Worm (Caenorhabditis elegans) whole organism, L2 larva: ENCODE results near the gene acs-5.

ENCODE experiments used
- F13H6.1 ChIP-seq: sonication (generic microtip); optimal IDR thresholded peaks from 2 replicates; lab custom pipeline; 2016; ENCODE audit warnings: missing genetic modification characterization, missing compliant biosample characterization
- R02D3.7 ChIP-seq: fragments of 150-350 bp; optimal IDR thresholded peaks from 2 replicates; lab custom pipeline; 2014; ENCODE audit warnings: missing biosample characterization, missing genetic modification characterization
- ZK546.5 ChIP-seq: sonication (generic microtip); optimal IDR thresholded peaks from 2 replicates; lab custom pipeline; 2017; ENCODE audit warnings: missing biosample characterization, missing genetic modification characterization
- alr-1 ChIP-seq: fragments of 150-350 bp; optimal IDR thresholded peaks from 2 replicates; lab custom pipeline; 2014; ENCODE audit warnings: missing biosample characterization, missing genetic modification characterization
- aly-2 ChIP-seq: fragments of 150-350 bp; optimal IDR thresholded peaks from 2 replicates; lab custom pipeline; 2014; ENCODE audit warnings: missing biosample characterization, missing genetic modification characterization
- ama-1 ChIP-seq: fragments of 150-350 bp; optimal IDR thresholded peaks from 2 replicates; lab custom pipeline; 2018; ENCODE audit warnings: inconsistent platforms
- blmp-1 ChIP-seq: sonication (generic microtip); optimal IDR thresholded peaks from 2 replicates; lab custom pipeline; 2017; ENCODE audit warnings: missing genetic modification characterization, mild to moderate bottlenecking, missing compliant biosample characterization, antibody characterized with exemption, moderate library complexity; ENCODE audit not compliant: insufficient read depth
- ceh-16 ChIP-seq: fragments of 150-350 bp; optimal IDR thresholded peaks from 2 replicates; lab custom pipeline; 2014; ENCODE audit warnings: missing biosample characterization, missing genetic modification characterization
- ceh-82 ChIP-seq: fragments of 150-350 bp; optimal IDR thresholded peaks from 2 replicates; lab custom pipeline; 2014; ENCODE audit warnings: missing biosample characterization, missing genetic modification characterization
- crh-2 ChIP-seq: sonication (generic microtip); optimal IDR thresholded peaks from 2 replicates; lab custom pipeline; 2017; ENCODE audit warnings: missing biosample characterization, missing genetic modification characterization
- dmd-4 ChIP-seq: sonication (generic microtip); optimal IDR thresholded peaks from 2 replicates; lab custom pipeline; 2017; ENCODE audit warnings: missing biosample characterization, missing genetic modification characterization
- egl-27 ChIP-seq: sonication (generic microtip); optimal IDR thresholded peaks from 3 replicates; lab custom pipeline; 2017; ENCODE audit warnings: missing biosample characterization, missing genetic modification reagents, missing genetic modification characterization
- elt-1 ChIP-seq: fragments of 150-350 bp; optimal IDR thresholded peaks from 2 replicates; lab custom pipeline; 2014; ENCODE audit warnings: missing biosample characterization, missing genetic modification characterization
- elt-3 ChIP-seq: sonication (generic microtip); optimal IDR thresholded peaks from 2 replicates; lab custom pipeline; 2017; ENCODE audit warnings: missing biosample characterization, missing genetic modification characterization
- fos-1 ChIP-seq: fragments of 150-350 bp; optimal IDR thresholded peaks from 2 replicates; lab custom pipeline; 2014; ENCODE audit warnings: missing biosample characterization, missing genetic modification characterization
- gmeb-1 ChIP-seq: fragments of 150-350 bp; optimal IDR thresholded peaks from 2 replicates; lab custom pipeline; 2014; ENCODE audit warnings: missing biosample characterization, missing genetic modification characterization
- lin-11 ChIP-seq: fragments of 150-350 bp; sonication (generic microtip); optimal IDR thresholded peaks from 2 replicates; lab custom pipeline; 2014; ENCODE audit warnings: missing biosample characterization, missing genetic modification characterization, inconsistent platforms, mixed read lengths
- lin-13 ChIP-seq: fragments of 150-350 bp; optimal IDR thresholded peaks from 2 replicates; lab custom pipeline; 2014; ENCODE audit warnings: missing biosample characterization, missing genetic modification reagents, missing genetic modification characterization
- lsy-2 ChIP-seq, 2 experiments: fragments of 150-350 bp in 1 of 2; sonication (generic microtip) in 1 of 2; optimal IDR thresholded peaks; 2 replicates each; lab custom pipeline; 2014 to 2017; ENCODE audit warnings: missing biosample characterization in 2 of 2, missing genetic modification characterization in 2 of 2
- mab-5 ChIP-seq: fragments of 150-350 bp; optimal IDR thresholded peaks from 2 replicates; lab custom pipeline; 2014; ENCODE audit warnings: missing biosample characterization, missing genetic modification characterization
- nhr-10 ChIP-seq: sonication (generic microtip); optimal IDR thresholded peaks from 2 replicates; lab custom pipeline; 2017; ENCODE audit warnings: missing biosample characterization, missing genetic modification characterization
- nhr-12 ChIP-seq: fragments of 150-350 bp; optimal IDR thresholded peaks from 2 replicates; lab custom pipeline; 2014; ENCODE audit warnings: missing biosample characterization, missing genetic modification characterization
- nhr-129 ChIP-seq: fragments of 150-350 bp; optimal IDR thresholded peaks from 2 replicates; lab custom pipeline; 2014; ENCODE audit warnings: missing biosample characterization, missing genetic modification characterization
- nhr-21 ChIP-seq: fragments of 150-350 bp; optimal IDR thresholded peaks from 2 replicates; lab custom pipeline; 2014; ENCODE audit warnings: missing biosample characterization, missing genetic modification characterization
- nhr-23 ChIP-seq: fragments of 150-350 bp; optimal IDR thresholded peaks from 2 replicates; lab custom pipeline; 2014; ENCODE audit warnings: missing biosample characterization, missing genetic modification reagents, missing genetic modification characterization
- nhr-25 ChIP-seq: fragments of 150-350 bp; sonication (generic microtip); optimal IDR thresholded peaks from 3 replicates; lab custom pipeline; 2014; ENCODE audit warnings: missing biosample characterization, missing genetic modification characterization
- nhr-6 ChIP-seq: fragments of 150-350 bp; optimal IDR thresholded peaks from 2 replicates; lab custom pipeline; 2014; ENCODE audit warnings: missing biosample characterization, missing genetic modification characterization
- nhr-77 ChIP-seq: fragments of 150-350 bp; optimal IDR thresholded peaks from 2 replicates; lab custom pipeline; 2014; ENCODE audit warnings: missing biosample characterization, missing genetic modification characterization
- peb-1 ChIP-seq: fragments of 150-350 bp; optimal IDR thresholded peaks from 2 replicates; lab custom pipeline; 2014; ENCODE audit warnings: missing biosample characterization, missing genetic modification characterization
- sem-4 ChIP-seq: fragments of 150-350 bp; optimal IDR thresholded peaks from 2 replicates; lab custom pipeline; 2014; ENCODE audit warnings: missing biosample characterization, missing genetic modification reagents, missing genetic modification characterization
- skn-1 ChIP-seq: sonication (generic microtip); optimal IDR thresholded peaks from 2 replicates; lab custom pipeline; 2017; ENCODE audit warnings: missing biosample characterization, missing genetic modification characterization
- sma-3 ChIP-seq: sonication (generic microtip); optimal IDR thresholded peaks from 2 replicates; lab custom pipeline; 2016; ENCODE audit warnings: missing genetic modification reagents, missing genetic modification characterization, missing compliant biosample characterization
- sma-9 ChIP-seq, 2 experiments: fragments of 150-350 bp in 1 of 2; sonication (generic microtip) in 1 of 2; optimal IDR thresholded peaks; 2 replicates each; lab custom pipeline; 2014 to 2016; ENCODE audit warnings: missing genetic modification characterization in 2 of 2, mild to moderate bottlenecking in 1 of 2, missing biosample characterization in 1 of 2, missing compliant biosample characterization in 1 of 2, missing genetic modification reagents in 1 of 2, moderate library complexity in 1 of 2
- snpc-4 ChIP-seq: fragments of 150-350 bp; optimal IDR thresholded peaks from 2 replicates; lab custom pipeline; 2014; ENCODE audit warnings: missing biosample characterization, missing genetic modification characterization
- unc-39 ChIP-seq: fragments of 150-350 bp; optimal IDR thresholded peaks from 2 replicates; lab custom pipeline; 2014; ENCODE audit warnings: missing biosample characterization, missing genetic modification characterization
- unc-55 ChIP-seq: fragments of 150-350 bp; sonication (generic microtip); optimal IDR thresholded peaks from 3 replicates; lab custom pipeline; 2014; ENCODE audit warnings: missing biosample characterization, missing genetic modification reagents, missing genetic modification characterization
- ztf-1 ChIP-seq: fragments of 200-800 bp; sonication (Bioruptor generic); conservative IDR thresholded peaks from 2 replicates; pipeline ENCODE4 v1.3.6; 2022; ENCODE audit warnings: missing genetic modification characterization, missing compliant biosample characterization
- ztf-11 ChIP-seq: sonication (generic microtip); optimal IDR thresholded peaks from 2 replicates; lab custom pipeline; 2017; ENCODE audit warnings: missing biosample characterization, missing genetic modification characterization
- ztf-4 ChIP-seq: fragments of 150-350 bp; optimal IDR thresholded peaks from 2 replicates; lab custom pipeline; 2014; ENCODE audit warnings: missing biosample characterization, missing genetic modification characterization

The acs-5 gene

ce11 chrIII:13546537-13546936 lies 3.2 kb upstream of the acs-5 start, which contains the start of gene Y76A2B.4:
TSS of gene Y76A2B.4 (minus strand) at chrIII:13546777.
- TF ChIP-seq crh-2 (tag; lab: Kevin White, UChicago) (no peak), ama-1 (lab: Kevin White, UChicago) (peak; percentile 9), nhr-129 (tag; lab: Kevin White, UChicago) (no peak), lsy-2 (tag; optimal IDR thresholded peaks at IDR 0.05; lab: Kevin White, UChicago) (peak in 1 of 2 experiments; percentile 36)

ce11 chrIII:13544593-13544992 lies 1.3 kb upstream of the acs-5 start:
- TF ChIP-seq sma-9 (GFP tag; optimal IDR thresholded peaks at IDR 0.05; lab: Kevin White, UChicago) (peak; percentile 48), sma-9 (tag; optimal IDR thresholded peaks at IDR 0.05; lab: Kevin White, UChicago) (no peak), elt-1 (no peak), elt-3 (tag; lab: Kevin White, UChicago) (no peak), F13H6.1 (peak; percentile 4), crh-2 (tag; lab: Kevin White, UChicago) (peak; percentile 75), nhr-25 (tag; lab: Kevin White, UChicago) (peak; percentile 53), blmp-1 (tag; lab: Kevin White, UChicago) (peak; percentile 21), gmeb-1 (tag; lab: Kevin White, UChicago) (peak; percentile 47), R02D3.7 (tag; lab: Kevin White, UChicago) (no peak), fos-1 (peak; percentile 79), unc-39 (tag; lab: Kevin White, UChicago) (no peak), nhr-21 (no peak), nhr-77 (tag; lab: Kevin White, UChicago) (no peak), nhr-129 (tag; lab: Kevin White, UChicago) (peak; percentile 36)

- no peak for TF ChIP-seq ztf-1 (GFP tag; lab: Robert Waterston, UW)
- no peak for TF ChIP-seq nhr-12
- TF ChIP-seq aly-2 = no peak
- TF ChIP-seq gmeb-1 (tag; lab: Kevin White, UChicago) = peak; percentile 7
- TF ChIP-seq crh-2 (tag; lab: Kevin White, UChicago) = peak; percentile 41
- TF ChIP-seq nhr-23 (tag; lab: Kevin White, UChicago) = no peak
- TF ChIP-seq sem-4 (tag; lab: Kevin White, UChicago) = no peak
- no peak for TF ChIP-seq skn-1 (tag; lab: Kevin White, UChicago)
- TF ChIP-seq snpc-4 (tag; lab: Kevin White, UChicago) = no peak
- TF ChIP-seq lin-11 = no peak
- TF ChIP-seq sma-9 (GFP tag; optimal IDR thresholded peaks at IDR 0.05; lab: Kevin White, UChicago) = no peak
- no peak for TF ChIP-seq sma-9 (tag; optimal IDR thresholded peaks at IDR 0.05; lab: Kevin White, UChicago)
- no peak for TF ChIP-seq ceh-16 (tag; lab: Kevin White, UChicago)
- TF ChIP-seq sma-3 = no peak
- TF ChIP-seq egl-27 (tag; lab: Kevin White, UChicago) = no peak
- peak; percentile 61 for TF ChIP-seq fos-1
- TF ChIP-seq nhr-21 = no peak
- no peak for TF ChIP-seq peb-1
Measured at ce11 chrIII:13542458-13542857, 876 bp downstream of the acs-5 start.

- no peak for TF ChIP-seq snpc-4 (tag; lab: Kevin White, UChicago)
Measured at ce11 chrIII:13540791-13541190, 2.5 kb downstream of the acs-5 start.

- TF ChIP-seq lin-11 = no peak
- TF ChIP-seq lsy-2 (tag; optimal IDR thresholded peaks at IDR 0.05; lab: Kevin White, UChicago) = no peak
- TF ChIP-seq ceh-82 (tag; lab: Kevin White, UChicago) = no peak
- TF ChIP-seq ztf-4 (tag; lab: Kevin White, UChicago) = no peak
- TF ChIP-seq peb-1 = no peak
- TF ChIP-seq skn-1 (tag; lab: Kevin White, UChicago) = no peak
- TF ChIP-seq nhr-25 (tag; lab: Kevin White, UChicago) = no peak
- TF ChIP-seq sma-3 = no peak
- no peak for TF ChIP-seq ama-1 (lab: Kevin White, UChicago)
- no peak for TF ChIP-seq lin-13 (GFP tag; lab: Kevin White, UChicago)
Measured at ce11 chrIII:13535735-13536390, 7.5 kb downstream of the acs-5 start.

- TF ChIP-seq blmp-1 (tag; lab: Kevin White, UChicago) = peak; percentile 11
- TF ChIP-seq gmeb-1 (tag; lab: Kevin White, UChicago) = no peak
- TF ChIP-seq snpc-4 (tag; lab: Kevin White, UChicago) = no peak
- TF ChIP-seq nhr-10 (tag; lab: Kevin White, UChicago) = no peak
- peak; percentile 62 for TF ChIP-seq nhr-25 (tag; lab: Kevin White, UChicago)
- no peak for TF ChIP-seq ztf-1 (GFP tag; lab: Robert Waterston, UW)
- no peak for TF ChIP-seq sem-4 (tag; lab: Kevin White, UChicago)
- TF ChIP-seq F13H6.1 = peak; percentile 41
- TF ChIP-seq lsy-2 (tag; optimal IDR thresholded peaks at IDR 0.05; lab: Kevin White, UChicago) = no peak
- TF ChIP-seq nhr-21 = no peak
- TF ChIP-seq aly-2 = no peak
- no peak for TF ChIP-seq nhr-77 (tag; lab: Kevin White, UChicago)
- no peak for TF ChIP-seq mab-5 (tag; lab: Kevin White, UChicago)
- peak; percentile 14 for TF ChIP-seq sma-9 (GFP tag; optimal IDR thresholded peaks at IDR 0.05; lab: Kevin White, UChicago)
- TF ChIP-seq sma-9 (tag; optimal IDR thresholded peaks at IDR 0.05; lab: Kevin White, UChicago) = no peak
- TF ChIP-seq ama-1 (lab: Kevin White, UChicago) = no peak
- no peak for TF ChIP-seq unc-55 (GFP tag; lab: Kevin White, UChicago)
- TF ChIP-seq fos-1 = no peak
- TF ChIP-seq dmd-4 (tag; lab: Kevin White, UChicago) = no peak
- TF ChIP-seq ztf-11 = no peak
- no peak for TF ChIP-seq alr-1
- TF ChIP-seq skn-1 (tag; lab: Kevin White, UChicago) = no peak
- TF ChIP-seq ZK546.5 (tag; lab: Kevin White, UChicago) = no peak
- peak; percentile 12 for TF ChIP-seq nhr-6 (tag; lab: Kevin White, UChicago)
Measured at ce11 chrIII:13534704-13535103, 8.6 kb downstream of the acs-5 start.
